Fruit fly (Drosophila melanogaster) whole organism, adult: Measurements from ENCODE around the gene cno.

Experiments
- CG12768 ChIP-seq: fragments of 200-800 bp; sonication (Bioruptor generic); optimal IDR thresholded peaks from 2 replicates; lab custom pipeline; 2017; ENCODE audit warnings: missing biosample characterization, missing genetic modification characterization, mild to moderate bottlenecking, moderate library complexity, missing genetic modification reagents
- CG14711 ChIP-seq: fragments of 200-800 bp; sonication (Bioruptor generic); optimal IDR thresholded peaks from 2 replicates; lab custom pipeline; 2018; ENCODE audit warnings: missing biosample characterization, mild to moderate bottlenecking, missing genetic modification characterization, moderate library complexity
- CG1620 ChIP-seq: fragments of 200-800 bp; sonication (Bioruptor generic); optimal IDR thresholded peaks from 2 replicates; lab custom pipeline; 2016; ENCODE audit warnings: missing biosample characterization, missing genetic modification characterization
- CG33017 ChIP-seq: fragments of 200-800 bp; sonication (Bioruptor generic); optimal IDR thresholded peaks from 2 replicates; lab custom pipeline; 2018; ENCODE audit warnings: missing biosample characterization, mild to moderate bottlenecking, missing genetic modification characterization, moderate library complexity
- CG7045 ChIP-seq: fragments of 200-800 bp; sonication (Bioruptor generic); optimal IDR thresholded peaks from 2 replicates; lab custom pipeline; 2017; ENCODE audit warnings: missing biosample characterization, mild to moderate bottlenecking, missing genetic modification characterization
- Clk ChIP-seq: fragments of 200-800 bp; sonication (Bioruptor generic); optimal IDR thresholded peaks from 2 replicates; lab custom pipeline; 2017; ENCODE audit warnings: missing biosample characterization, missing genetic modification characterization
- Crg-1 ChIP-seq: fragments of 200-800 bp; sonication (Bioruptor generic); optimal IDR thresholded peaks from 2 replicates; lab custom pipeline; 2016; ENCODE audit warnings: missing biosample characterization, missing genetic modification characterization
- Hr96 ChIP-seq: fragments of 200-800 bp; sonication (Bioruptor generic); optimal IDR thresholded peaks from 2 replicates; lab custom pipeline; 2016; ENCODE audit warnings: missing biosample characterization, missing genetic modification characterization
- Mnt ChIP-seq: fragments of 200-800 bp; sonication (Bioruptor generic); optimal IDR thresholded peaks from 2 replicates; lab custom pipeline; 2016; ENCODE audit warnings: missing biosample characterization, mild to moderate bottlenecking, missing genetic modification characterization
- bab1 ChIP-seq: fragments of 200-800 bp; sonication (Bioruptor generic); optimal IDR thresholded peaks from 3 replicates; lab custom pipeline; 2019; ENCODE audit warnings: missing biosample characterization, mild to moderate bottlenecking, missing genetic modification characterization, moderate library complexity
- cic ChIP-seq: fragments of 200-800 bp; sonication (Bioruptor generic); optimal IDR thresholded peaks from 2 replicates; lab custom pipeline; 2017; ENCODE audit warnings: missing biosample characterization, mild to moderate bottlenecking, missing genetic modification characterization, moderate library complexity
- cnc ChIP-seq, 2 experiments: fragments of >200 bp; optimal IDR thresholded peaks; 2 replicates each; lab custom pipeline; 2017
- kay ChIP-seq: fragments of 200-800 bp; sonication (Bioruptor generic); peaks from one replicate; lab custom pipeline; 2016; ENCODE audit warnings: missing biosample characterization, missing genetic modification characterization, borderline replicate concordance
- toe ChIP-seq: fragments of 200-800 bp; sonication (Bioruptor generic); optimal IDR thresholded peaks from 2 replicates; lab custom pipeline; 2016; ENCODE audit warnings: missing biosample characterization, missing genetic modification characterization

- no peak for TF ChIP-seq Hr96 (GFP tag; lab: Kevin White, UChicago)
- no peak for TF ChIP-seq CG33017 (tag; lab: Kevin White, UChicago)
- TF ChIP-seq bab1 (GFP tag; lab: Kevin White, UChicago) = no peak
- no peak for TF ChIP-seq kay (GFP tag; lab: Kevin White, UChicago)
- TF ChIP-seq Crg-1 (GFP tag; lab: Kevin White, UChicago) = no peak
- TF ChIP-seq cnc (optimal IDR thresholded peaks at IDR 0.05; lab: Kevin White, UChicago) = no peak
- TF ChIP-seq CG14711 (tag; lab: Kevin White, UChicago) = no peak
- no peak for TF ChIP-seq toe
- TF ChIP-seq CG1620 (GFP tag; lab: Kevin White, UChicago) = no peak
- TF ChIP-seq CG12768 (GFP tag; lab: Kevin White, UChicago) = no peak
- no peak for TF ChIP-seq Mnt (GFP tag; lab: Kevin White, UChicago)
- TF ChIP-seq CG7045 (GFP tag; lab: Kevin White, UChicago) = no peak
- TF ChIP-seq Clk = no peak
- TF ChIP-seq cic (GFP tag; lab: Kevin White, UChicago) = no peak
Observed at dm6 chr3R:5162213-5162612, 55.0 kb downstream of the cno start.
